Worm (Caenorhabditis elegans) whole organism, late embryonic: ENCODE data around the gene mdt-30.

Experiments used
- C08G9.2 ChIP-seq: sonication (generic microtip); optimal IDR thresholded peaks from 2 replicates; lab custom pipeline; 2016; ENCODE audit warnings: mild to moderate bottlenecking, missing genetic modification characterization, moderate library complexity, missing compliant biosample characterization
- C38D4.7 ChIP-seq: fragments of 200-800 bp; sonication (Bioruptor generic); optimal IDR thresholded peaks from 2 replicates; lab custom pipeline; 2018; ENCODE audit warnings: mild to moderate bottlenecking, missing genetic modification characterization, moderate library complexity, missing compliant biosample characterization
- K02D7.2 ChIP-seq: sonication (generic microtip); optimal IDR thresholded peaks from 2 replicates; lab custom pipeline; 2017; ENCODE audit warnings: mild to moderate bottlenecking, missing genetic modification characterization, missing compliant biosample characterization
- K09A11.1 ChIP-seq: sonication (generic microtip); optimal IDR thresholded peaks from 2 replicates; lab custom pipeline; 2017; ENCODE audit warnings: antibody characterized with exemption, mild to moderate bottlenecking, missing genetic modification characterization, missing compliant biosample characterization; ENCODE audit not compliant: insufficient read depth
- T23F11.4 ChIP-seq: fragments of 200-800 bp; sonication (Bioruptor generic); optimal IDR thresholded peaks from 2 replicates; lab custom pipeline; 2018; ENCODE audit warnings: mild to moderate bottlenecking, missing genetic modification characterization, missing compliant biosample characterization
- Y22D7AL.16 ChIP-seq: sonication (generic microtip); optimal IDR thresholded peaks from 2 replicates; lab custom pipeline; 2016; ENCODE audit warnings: missing genetic modification characterization, missing compliant biosample characterization
- ama-1 ChIP-seq: fragments of 150-350 bp; optimal IDR thresholded peaks from 2 replicates; lab custom pipeline; 2014
- ceh-14 ChIP-seq: sonication (generic microtip); optimal IDR thresholded peaks from 2 replicates; lab custom pipeline; 2016; ENCODE audit warnings: missing genotype, missing genetic modification characterization, missing compliant biosample characterization
- ceh-18 ChIP-seq: sonication (generic microtip); optimal IDR thresholded peaks from 2 replicates; lab custom pipeline; 2016; ENCODE audit warnings: missing genetic modification characterization, missing compliant biosample characterization
- ceh-2 ChIP-seq: sonication (generic microtip); optimal IDR thresholded peaks from 2 replicates; lab custom pipeline; 2016; ENCODE audit warnings: missing genotype, missing genetic modification characterization, missing compliant biosample characterization
- ceh-22 ChIP-seq: sonication (generic microtip); optimal IDR thresholded peaks from 2 replicates; lab custom pipeline; 2017; ENCODE audit warnings: missing biosample characterization, missing genetic modification characterization
- ceh-24 ChIP-seq: sonication (generic microtip); optimal IDR thresholded peaks from 2 replicates; lab custom pipeline; 2016; ENCODE audit warnings: mild to moderate bottlenecking, missing genetic modification characterization, missing compliant biosample characterization
- ceh-30 ChIP-seq: fragments of 150-350 bp; optimal IDR thresholded peaks from 2 replicates; lab custom pipeline; 2014; ENCODE audit warnings: missing biosample characterization, missing genetic modification characterization
- ceh-45 ChIP-seq: fragments of 200-800 bp; sonication (Bioruptor generic); IDR thresholded peaks from 2 replicates; pipeline ENCODE4 v1.3.6; 2022; ENCODE audit warnings: missing genetic modification reagents, missing genetic modification characterization, missing compliant biosample characterization
- ceh-48 ChIP-seq: sonication (generic microtip); optimal IDR thresholded peaks from 2 replicates; lab custom pipeline; 2016; ENCODE audit warnings: missing genetic modification characterization, inconsistent platforms, missing compliant biosample characterization
- che-1 ChIP-seq: sonication (generic microtip); optimal IDR thresholded peaks from 2 replicates; lab custom pipeline; 2016; ENCODE audit warnings: mild to moderate bottlenecking, missing genetic modification characterization, missing compliant biosample characterization
- dve-1 ChIP-seq: sonication (generic microtip); optimal IDR thresholded peaks from 2 replicates; lab custom pipeline; 2017; ENCODE audit warnings: antibody characterized with exemption, mild to moderate bottlenecking, missing genetic modification characterization, missing compliant biosample characterization
- elt-4 ChIP-seq: sonication (generic microtip); optimal IDR thresholded peaks from 2 replicates; lab custom pipeline; 2016; ENCODE audit warnings: missing genetic modification characterization, missing compliant biosample characterization
- ets-4 ChIP-seq: sonication (generic microtip); optimal IDR thresholded peaks from 2 replicates; lab custom pipeline; 2016; ENCODE audit warnings: missing genetic modification characterization, missing compliant biosample characterization
- fkh-10 ChIP-seq: fragments of 150-350 bp; optimal IDR thresholded peaks from 2 replicates; lab custom pipeline; 2014; ENCODE audit warnings: missing biosample characterization, missing genetic modification reagents, missing genetic modification characterization
- gmeb-2 ChIP-seq: sonication (generic microtip); optimal IDR thresholded peaks from 2 replicates; lab custom pipeline; 2016; ENCODE audit warnings: missing genetic modification characterization, inconsistent platforms, missing compliant biosample characterization
- hlh-15 ChIP-seq: sonication (generic microtip); optimal IDR thresholded peaks from 2 replicates; lab custom pipeline; 2016; ENCODE audit warnings: missing genetic modification characterization, missing compliant biosample characterization
- hlh-30 ChIP-seq: sonication (generic microtip); optimal IDR thresholded peaks from 2 replicates; lab custom pipeline; 2017; ENCODE audit warnings: antibody characterized with exemption, missing genetic modification characterization, missing compliant biosample characterization; ENCODE audit not compliant: insufficient read depth
- lim-6 ChIP-seq: sonication (generic microtip); optimal IDR thresholded peaks from 2 replicates; lab custom pipeline; 2016; ENCODE audit warnings: missing genetic modification characterization, missing compliant biosample characterization
- lin-11 ChIP-seq: fragments of 200-800 bp; sonication (Bioruptor generic); optimal IDR thresholded peaks from 2 replicates; lab custom pipeline; 2018; ENCODE audit warnings: mild to moderate bottlenecking, missing genetic modification characterization, missing compliant biosample characterization
- madf-2 ChIP-seq: sonication (generic microtip); optimal IDR thresholded peaks from 2 replicates; lab custom pipeline; 2017; ENCODE audit warnings: missing genetic modification characterization, missing compliant biosample characterization
- mec-3 ChIP-seq: sonication (generic microtip); optimal IDR thresholded peaks from 2 replicates; lab custom pipeline; 2016; ENCODE audit warnings: borderline replicate concordance, missing genetic modification characterization, missing compliant biosample characterization
- nhr-11 ChIP-seq: fragments of 150-350 bp; optimal IDR thresholded peaks from 2 replicates; lab custom pipeline; 2014; ENCODE audit warnings: missing biosample characterization, missing genetic modification characterization
- pax-1 ChIP-seq: fragments of 150-350 bp; optimal IDR thresholded peaks from 2 replicates; lab custom pipeline; 2014; ENCODE audit warnings: missing biosample characterization, missing genetic modification characterization
- pha-2 ChIP-seq: sonication (generic microtip); optimal IDR thresholded peaks from 2 replicates; lab custom pipeline; 2017; ENCODE audit warnings: mild to moderate bottlenecking, missing genetic modification characterization, missing compliant biosample characterization
- pha-4 ChIP-seq: fragments of 150-350 bp; optimal IDR thresholded peaks from 2 replicates; lab custom pipeline; 2018; ENCODE audit warnings: missing biosample characterization, missing genetic modification reagents, missing genetic modification characterization
- ref-2 ChIP-seq: sonication (generic microtip); optimal IDR thresholded peaks from 2 replicates; lab custom pipeline; 2016; ENCODE audit warnings: missing genetic modification characterization, missing compliant biosample characterization
- rnt-1 ChIP-seq: sonication (generic microtip); optimal IDR thresholded peaks from 2 replicates; lab custom pipeline; 2016; ENCODE audit warnings: missing genetic modification characterization, missing compliant biosample characterization
- sdc-2 ChIP-seq: sonication (generic microtip); optimal IDR thresholded peaks from 2 replicates; lab custom pipeline; 2016; ENCODE audit warnings: missing genotype, missing genetic modification characterization, missing compliant biosample characterization
- sox-4 ChIP-seq: sonication (generic microtip); optimal IDR thresholded peaks from 2 replicates; lab custom pipeline; 2017; ENCODE audit warnings: mild to moderate bottlenecking, missing genetic modification characterization, inconsistent platforms, missing compliant biosample characterization
- unc-3 ChIP-seq, 2 experiments: fragments of 200-800 bp in 1 of 2; sonication (Bioruptor generic) in 1 of 2; sonication (generic microtip) in 1 of 2; conservative IDR thresholded peaks in 1 of 2; optimal IDR thresholded peaks in 1 of 2; 2 replicates each; pipeline versions ENCODE4 v1.3.6 to Lab custom; 2016 to 2022; ENCODE audit warnings: missing compliant biosample characterization in 2 of 2, missing genetic modification characterization in 2 of 2, missing genetic modification reagents in 1 of 2
- unc-55 ChIP-seq: sonication (generic microtip); optimal IDR thresholded peaks from 2 replicates; lab custom pipeline; 2017; ENCODE audit warnings: missing biosample characterization, missing genetic modification reagents, missing genetic modification characterization
- unc-86 ChIP-seq: sonication (generic microtip); optimal IDR thresholded peaks from 2 replicates; lab custom pipeline; 2016; ENCODE audit warnings: missing genetic modification characterization, missing compliant biosample characterization

Gene mdt-30

ce11 chrIII:8017053-8017452 is 10.8 kb downstream of the mdt-30 start:
- TF ChIP-seq pax-1, result no peak

- no peak for TF ChIP-seq mec-3
- no peak for TF ChIP-seq nhr-11 (tag; lab: Kevin White, UChicago)
- TF ChIP-seq elt-4, result no peak
- no peak for TF ChIP-seq pax-1
- no peak for TF ChIP-seq gmeb-2
- TF ChIP-seq unc-55 (GFP tag; lab: Kevin White, UChicago), result no peak
- TF ChIP-seq ceh-22 (tag; lab: Kevin White, UChicago), result no peak
- no peak for TF ChIP-seq ceh-45 (GFP tag; lab: Robert Waterston, UW)
- TF ChIP-seq C38D4.7 (GFP tag; lab: Kevin White, UChicago), result no peak
- TF ChIP-seq K02D7.2 (tag; lab: Kevin White, UChicago), result no peak
- no peak for TF ChIP-seq ama-1
- no peak for TF ChIP-seq ets-4
- TF ChIP-seq ref-2 (tag; lab: Kevin White, UChicago), result no peak
- TF ChIP-seq T23F11.4 (GFP tag; lab: Kevin White, UChicago), result no peak
- TF ChIP-seq ceh-2 (tag; lab: Kevin White, UChicago), result no peak
- TF ChIP-seq ceh-18 (tag; lab: Kevin White, UChicago), result no peak
- TF ChIP-seq madf-2 (tag; lab: Kevin White, UChicago), result no peak
- no peak for TF ChIP-seq lim-6 (tag; lab: Kevin White, UChicago)
- no peak for TF ChIP-seq hlh-15
- TF ChIP-seq lin-11 (tag; lab: Kevin White, UChicago), result no peak
Observed at ce11 chrIII:8016438-8016837, 11.4 kb downstream of the mdt-30 start, which contains the start of gene F44B9.5. Gene F44B9.5 (minus strand): TSS chrIII:8016538.

ce11 chrIII:8013582-8013981 is 14.3 kb downstream of the mdt-30 start:
- no peak for TF ChIP-seq sdc-2 (tag; lab: Kevin White, UChicago)
- no peak for TF ChIP-seq Y22D7AL.16 (tag; lab: Kevin White, UChicago)
- TF ChIP-seq lim-6 (tag; lab: Kevin White, UChicago), result no peak
- no peak for TF ChIP-seq ama-1
- TF ChIP-seq ceh-14 (tag; lab: Kevin White, UChicago), result no peak
- TF ChIP-seq, all 69 proteins: peak for 0

ce11 chrIII:8010260-8010822 is 17.5 kb downstream of the mdt-30 start, which contains the start of gene cit-1.2:
Gene cit-1.2 (plus strand): TSS chrIII:8010772.
- TF ChIP-seq sox-4 (tag; lab: Kevin White, UChicago), result no peak
- no peak for TF ChIP-seq ceh-45 (GFP tag; lab: Robert Waterston, UW)
- TF ChIP-seq fkh-10, result no peak
- no peak for TF ChIP-seq madf-2 (tag; lab: Kevin White, UChicago)
- no peak for TF ChIP-seq pha-2 (tag; lab: Kevin White, UChicago)
- no peak for TF ChIP-seq che-1 (tag; lab: Kevin White, UChicago)
- no peak for TF ChIP-seq C08G9.2 (tag; lab: Kevin White, UChicago)
- TF ChIP-seq ceh-48 (tag; lab: Kevin White, UChicago), result peak; percentile 11
- no peak for TF ChIP-seq lin-11 (tag; lab: Kevin White, UChicago)
- TF ChIP-seq, all 69 proteins: peak for 1

ce11 chrIII:8009769-8010168 is 18.1 kb downstream of the mdt-30 start, which contains the start of gene cit-1.1:
Gene cit-1.1 (minus strand): TSS chrIII:8009821.
- TF ChIP-seq fkh-10, result no peak
- TF ChIP-seq unc-86, result no peak
- peak; percentile 22 for TF ChIP-seq hlh-30 (tag; lab: Kevin White, UChicago)

ce11 chrIII:8004091-8004490 is 23.8 kb downstream of the mdt-30 start, which contains the start of gene C06G4.6:
Gene C06G4.6 (plus strand): TSS chrIII:8004391.
- TF ChIP-seq pax-1, result no peak
- TF ChIP-seq mec-3, result no peak
- TF ChIP-seq rnt-1 (tag; lab: Kevin White, UChicago), result no peak
- TF ChIP-seq elt-4, result no peak
- TF ChIP-seq unc-55 (GFP tag; lab: Kevin White, UChicago), result no peak
- no peak for TF ChIP-seq unc-86
- no peak for TF ChIP-seq pha-4 (tag; lab: Kevin White, UChicago)
- no peak for TF ChIP-seq fkh-10
- TF ChIP-seq K09A11.1 (tag; lab: Kevin White, UChicago), result no peak
- TF ChIP-seq dve-1, result no peak
- TF ChIP-seq unc-3 (GFP tag; conservative IDR thresholded peaks at IDR 0.05; lab: Robert Waterston, UW), result no peak
- no peak for TF ChIP-seq unc-3 (tag; optimal IDR thresholded peaks at IDR 0.05; lab: Kevin White, UChicago)
- no peak for TF ChIP-seq K02D7.2 (tag; lab: Kevin White, UChicago)
- no peak for TF ChIP-seq ceh-45 (GFP tag; lab: Robert Waterston, UW)
- no peak for TF ChIP-seq ets-4
- no peak for TF ChIP-seq ceh-24 (tag; lab: Kevin White, UChicago)
- TF ChIP-seq lim-6 (tag; lab: Kevin White, UChicago), result no peak
- TF ChIP-seq ceh-30 (tag; lab: Kevin White, UChicago), result no peak
